Worm (Caenorhabditis elegans): ENCODE measurements around the gene F26C11.3.

Gene F26C11.3

ce11 chrII:9940430-9940829 is 25.5 kb upstream of the F26C11.3 start, which contains the start of gene ufd-3 (continued):
- TF ChIP-seq Y105C5A.15 (GFP tag; IDR thresholded peaks at IDR 0.05) (no peak), dmd-6 (GFP tag; IDR thresholded peaks at IDR 0.05) (peak; percentile 63), set-16 (GFP tag; IDR thresholded peaks at IDR 0.05) (no peak), nhr-10 (tag; optimal IDR thresholded peaks at IDR 0.05) (no peak), nhr-102 (tag; optimal IDR thresholded peaks at IDR 0.05) (peak; percentile 46), zag-1 (tag; optimal IDR thresholded peaks at IDR 0.05) (no peak), mdl-1 (tag; optimal IDR thresholded peaks at IDR 0.05) (peak in 1 of 2 experiments; percentile 24), lin-39 (tag; optimal IDR thresholded peaks at IDR 0.05) (no peak), nhr-6 (tag; optimal IDR thresholded peaks at IDR 0.05) (peak; percentile 80), R02D3.7 (tag; optimal IDR thresholded peaks at IDR 0.05) (no peak), daf-16 (GFP tag; optimal IDR thresholded peaks at IDR 0.05) (peak in 1 of 2 experiments; percentile 31), daf-16 (tag; optimal IDR thresholded peaks at IDR 0.05) (peak; percentile 15), hlh-30 (tag; optimal IDR thresholded peaks at IDR 0.05; ENCODE audit: insufficient read depth) (peak; percentile 59), dmd-8 (GFP tag; IDR thresholded peaks at IDR 0.05) (no peak), mxl-3 (GFP tag; optimal IDR thresholded peaks at IDR 0.05) (peak; percentile 61), saeg-2 (GFP tag; IDR thresholded peaks at IDR 0.05) (no peak), hif-1 (tag; optimal IDR thresholded peaks at IDR 0.05) (peak in 1 of 2 experiments; percentile 92), snpc-1.2 (GFP tag; IDR thresholded peaks at IDR 0.05) (no peak), spr-1 (tag; optimal IDR thresholded peaks at IDR 0.05) (no peak), ceh-20 (GFP tag; IDR thresholded peaks at IDR 0.05) (0 out of 2 replicates have a peak, but pooled peaks have one; percentile 18), dpl-1 (GFP tag; optimal IDR thresholded peaks at IDR 0.05) (peak; percentile 98)

ce11 chrII:9938877-9939276 is 24.0 kb upstream of the F26C11.3 start, which contains the start of the genes C05C10.7 and C05C10.5:
Gene C05C10.7, minus strand, starts transcription at chrII:9938971.
Gene C05C10.5, plus strand, starts transcription at chrII:9939040.
- no peak for TF ChIP-seq nhr-10 (tag; optimal IDR thresholded peaks at IDR 0.05)
- TF ChIP-seq lin-38 (GFP tag; IDR thresholded peaks at IDR 0.05), result peak; percentile 57
- no peak for TF ChIP-seq ceh-20 (GFP tag; IDR thresholded peaks at IDR 0.05)
- no peak for TF ChIP-seq nhr-28 (tag; optimal IDR thresholded peaks at IDR 0.05)
- peak; percentile 76 for TF ChIP-seq Y48G9A.11 (GFP tag; IDR thresholded peaks at IDR 0.05)
- TF ChIP-seq unc-130 (GFP tag; optimal IDR thresholded peaks at IDR 0.05), result peak; percentile 66
- TF ChIP-seq mdt-29 (GFP tag; IDR thresholded peaks at IDR 0.05), result no peak
- no peak for TF ChIP-seq php-3 (GFP tag; IDR thresholded peaks at IDR 0.05)
- no peak for TF ChIP-seq lin-15B (tag; optimal IDR thresholded peaks at IDR 0.05)
- TF ChIP-seq F10B5.3 (tag; optimal IDR thresholded peaks at IDR 0.05), result no peak
- TF ChIP-seq sdz-12 (GFP tag; optimal IDR thresholded peaks at IDR 0.05), result no peak
- no peak for TF ChIP-seq daf-19 (GFP tag; conservative IDR thresholded peaks at IDR 0.05)
- no peak for TF ChIP-seq zfp-2 (tag; optimal IDR thresholded peaks at IDR 0.05)
- TF ChIP-seq ces-1 (GFP tag; optimal IDR thresholded peaks at IDR 0.05), result no peak
- TF ChIP-seq hif-1 (tag; optimal IDR thresholded peaks at IDR 0.05), result no peak
- no peak for TF ChIP-seq snpc-1.2 (GFP tag; IDR thresholded peaks at IDR 0.05)
- no peak for TF ChIP-seq ZK337.2 (GFP tag; IDR thresholded peaks at IDR 0.05)
- TF ChIP-seq lin-29 (GFP tag; IDR thresholded peaks at IDR 0.05), result no peak
- TF ChIP-seq ztf-7 (tag; optimal IDR thresholded peaks at IDR 0.05), result no peak
- TF ChIP-seq nhr-42 (GFP tag; IDR thresholded peaks at IDR 0.05), result no peak

DNA sequence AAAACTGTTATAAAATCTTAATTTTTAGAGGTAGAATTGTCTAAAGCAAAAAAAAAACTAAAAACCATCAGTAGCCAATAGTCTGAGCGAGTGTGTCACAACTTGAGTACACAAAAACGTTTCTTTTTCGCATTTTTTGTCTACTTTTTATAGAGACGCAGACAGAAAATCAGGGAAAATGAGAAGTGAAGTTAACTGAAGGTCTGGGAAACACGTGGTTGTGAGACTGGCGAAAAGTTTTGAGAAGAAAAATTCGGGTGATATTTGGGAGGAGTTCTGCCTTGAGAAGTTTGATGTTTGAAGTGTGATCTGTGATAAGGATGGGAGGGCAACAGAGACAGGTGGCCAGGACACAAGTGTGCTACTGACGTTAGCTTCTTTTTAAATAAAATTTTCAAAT is 22.7 kb upstream of the F26C11.3 start:
- TF ChIP-seq dve-1 (tag; optimal IDR thresholded peaks at IDR 0.05; ENCODE audit: insufficient read depth) (peak; percentile 92), daf-19 (GFP tag; conservative IDR thresholded peaks at IDR 0.05) (no peak), pha-4 (GFP tag; IDR thresholded peaks at IDR 0.05) (no peak), pha-4 (tag; optimal IDR thresholded peaks at IDR 0.05) (peak; percentile 33), D1046.2 (GFP tag; IDR thresholded peaks at IDR 0.05) (no peak), Y75B8A.6 (GFP tag; IDR thresholded peaks at IDR 0.05) (no peak), set-16 (GFP tag; IDR thresholded peaks at IDR 0.05) (no peak), ceh-62 (tag; optimal IDR thresholded peaks at IDR 0.05) (no peak), nhr-25 (tag; optimal IDR thresholded peaks at IDR 0.05; ENCODE audit: borderline replicate concordance, insufficient read depth) (peak; percentile 7), lin-13 (GFP tag; optimal IDR thresholded peaks at IDR 0.05) (peak; percentile 75), daf-12 (tag; optimal IDR thresholded peaks at IDR 0.05) (no peak), ces-1 (GFP tag; optimal IDR thresholded peaks at IDR 0.05) (no peak), mep-1 (tag; optimal IDR thresholded peaks at IDR 0.05) (peak; percentile 90), dpl-1 (GFP tag; optimal IDR thresholded peaks at IDR 0.05) (peak; percentile 64), ceh-28 (tag; optimal IDR thresholded peaks at IDR 0.05) (no peak), mdl-1 (tag; optimal IDR thresholded peaks at IDR 0.05) (peak; percentile 41 to 91), ceh-32 (tag; optimal IDR thresholded peaks at IDR 0.05; ENCODE audit: poor library complexity) (no peak)

Data from whole organism, L4 larva.